Worm (Caenorhabditis elegans) whole organism, L2 larva: ENCODE data around the gene T26A8.3.

Experiments used
- ama-1 ChIP-seq: fragments of 150-350 bp; optimal IDR thresholded peaks from 2 replicates; lab custom pipeline; 2018; ENCODE audit warnings: inconsistent platforms
- blmp-1 ChIP-seq: sonication (generic microtip); optimal IDR thresholded peaks from 2 replicates; lab custom pipeline; 2017; ENCODE audit warnings: missing genetic modification characterization, mild to moderate bottlenecking, missing compliant biosample characterization, antibody characterized with exemption, moderate library complexity; ENCODE audit not compliant: insufficient read depth
- mab-5 ChIP-seq: fragments of 150-350 bp; optimal IDR thresholded peaks from 2 replicates; lab custom pipeline; 2014; ENCODE audit warnings: missing biosample characterization, missing genetic modification characterization
- nhr-11 ChIP-seq: fragments of 150-350 bp; optimal IDR thresholded peaks from 2 replicates; lab custom pipeline; 2014; ENCODE audit warnings: missing biosample characterization, missing genetic modification characterization
- nhr-12 ChIP-seq: fragments of 150-350 bp; optimal IDR thresholded peaks from 2 replicates; lab custom pipeline; 2014; ENCODE audit warnings: missing biosample characterization, missing genetic modification characterization
- nhr-237 ChIP-seq: fragments of 150-350 bp; optimal IDR thresholded peaks from 2 replicates; lab custom pipeline; 2014; ENCODE audit warnings: missing biosample characterization, missing genetic modification characterization
- snpc-4 ChIP-seq: fragments of 150-350 bp; optimal IDR thresholded peaks from 2 replicates; lab custom pipeline; 2014; ENCODE audit warnings: missing biosample characterization, missing genetic modification characterization
- unc-39 ChIP-seq: fragments of 150-350 bp; optimal IDR thresholded peaks from 2 replicates; lab custom pipeline; 2014; ENCODE audit warnings: missing biosample characterization, missing genetic modification characterization

DNA sequence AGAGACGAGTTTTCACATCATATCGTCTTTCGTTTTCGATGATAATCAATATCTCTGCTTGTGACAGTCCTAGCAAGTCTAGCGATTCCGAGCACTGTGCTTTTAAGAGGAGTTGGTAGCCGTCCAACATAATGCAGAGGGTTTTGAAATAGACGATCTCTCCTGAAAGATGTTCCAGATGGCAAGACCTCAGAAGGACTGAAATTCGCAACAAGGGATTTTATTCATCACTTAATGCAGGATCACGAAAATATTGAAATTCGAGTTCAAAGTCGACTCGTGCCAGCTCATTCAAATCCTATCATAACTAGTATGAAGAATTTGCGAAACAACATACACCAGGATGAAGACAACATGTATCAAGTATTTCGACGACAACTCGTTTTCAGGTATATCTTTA, 48.9 kb downstream of the T26A8.3 start, which contains the start of gene D2096.7:
- TF ChIP-seq snpc-4 (tag; lab: Kevin White, UChicago), result no peak
- no peak for TF ChIP-seq nhr-11 (tag; lab: Kevin White, UChicago)
- TF ChIP-seq mab-5 (tag; lab: Kevin White, UChicago), result no peak
- no peak for TF ChIP-seq ama-1 (lab: Kevin White, UChicago)
- TF ChIP-seq nhr-237, result no peak
- no peak for TF ChIP-seq unc-39
- no peak for TF ChIP-seq blmp-1 (tag; lab: Kevin White, UChicago)
- no peak for TF ChIP-seq nhr-12 (tag; lab: Kevin White, UChicago)
